Worm (Caenorhabditis elegans) whole organism, L2 larva: Measurements from ENCODE around the gene zig-3.

Source experiments
- F13H6.1 ChIP-seq: sonication (generic microtip); optimal IDR thresholded peaks from 2 replicates; lab custom pipeline; 2016; ENCODE audit warnings: missing genetic modification characterization, missing compliant biosample characterization
- R02D3.7 ChIP-seq: fragments of 150-350 bp; optimal IDR thresholded peaks from 2 replicates; lab custom pipeline; 2014; ENCODE audit warnings: missing biosample characterization, missing genetic modification characterization
- Y55F3AM.14 ChIP-seq: fragments of 200-800 bp; sonication (Bioruptor generic); optimal IDR thresholded peaks from 2 replicates; lab custom pipeline; 2018; ENCODE audit warnings: mild to moderate bottlenecking, missing genetic modification characterization, missing compliant biosample characterization
- ZK546.5 ChIP-seq: sonication (generic microtip); optimal IDR thresholded peaks from 2 replicates; lab custom pipeline; 2017; ENCODE audit warnings: missing biosample characterization, missing genetic modification characterization
- alr-1 ChIP-seq: fragments of 150-350 bp; optimal IDR thresholded peaks from 2 replicates; lab custom pipeline; 2014; ENCODE audit warnings: missing biosample characterization, missing genetic modification characterization
- ama-1 ChIP-seq: fragments of 150-350 bp; optimal IDR thresholded peaks from 2 replicates; lab custom pipeline; 2018; ENCODE audit warnings: inconsistent platforms
- blmp-1 ChIP-seq: sonication (generic microtip); optimal IDR thresholded peaks from 2 replicates; lab custom pipeline; 2017; ENCODE audit warnings: missing genetic modification characterization, mild to moderate bottlenecking, missing compliant biosample characterization, antibody characterized with exemption, moderate library complexity; ENCODE audit not compliant: insufficient read depth
- ceh-16 ChIP-seq: fragments of 150-350 bp; optimal IDR thresholded peaks from 2 replicates; lab custom pipeline; 2014; ENCODE audit warnings: missing biosample characterization, missing genetic modification characterization
- ceh-82 ChIP-seq: fragments of 150-350 bp; optimal IDR thresholded peaks from 2 replicates; lab custom pipeline; 2014; ENCODE audit warnings: missing biosample characterization, missing genetic modification characterization
- crh-2 ChIP-seq: sonication (generic microtip); optimal IDR thresholded peaks from 2 replicates; lab custom pipeline; 2017; ENCODE audit warnings: missing biosample characterization, missing genetic modification characterization
- egl-27 ChIP-seq: sonication (generic microtip); optimal IDR thresholded peaks from 3 replicates; lab custom pipeline; 2017; ENCODE audit warnings: missing biosample characterization, missing genetic modification reagents, missing genetic modification characterization
- elt-1 ChIP-seq: fragments of 150-350 bp; optimal IDR thresholded peaks from 2 replicates; lab custom pipeline; 2014; ENCODE audit warnings: missing biosample characterization, missing genetic modification characterization
- fos-1 ChIP-seq: fragments of 150-350 bp; optimal IDR thresholded peaks from 2 replicates; lab custom pipeline; 2014; ENCODE audit warnings: missing biosample characterization, missing genetic modification characterization
- gmeb-1 ChIP-seq: fragments of 150-350 bp; optimal IDR thresholded peaks from 2 replicates; lab custom pipeline; 2014; ENCODE audit warnings: missing biosample characterization, missing genetic modification characterization
- lin-13 ChIP-seq: fragments of 150-350 bp; optimal IDR thresholded peaks from 2 replicates; lab custom pipeline; 2014; ENCODE audit warnings: missing biosample characterization, missing genetic modification reagents, missing genetic modification characterization
- lin-39 ChIP-seq: fragments of 150-350 bp; optimal IDR thresholded peaks from 2 replicates; lab custom pipeline; 2014; ENCODE audit warnings: missing biosample characterization, missing genetic modification reagents, missing genetic modification characterization
- mab-5 ChIP-seq: fragments of 150-350 bp; optimal IDR thresholded peaks from 2 replicates; lab custom pipeline; 2014; ENCODE audit warnings: missing biosample characterization, missing genetic modification characterization
- nhr-10 ChIP-seq: sonication (generic microtip); optimal IDR thresholded peaks from 2 replicates; lab custom pipeline; 2017; ENCODE audit warnings: missing biosample characterization, missing genetic modification characterization
- nhr-11 ChIP-seq: fragments of 150-350 bp; optimal IDR thresholded peaks from 2 replicates; lab custom pipeline; 2014; ENCODE audit warnings: missing biosample characterization, missing genetic modification characterization
- nhr-12 ChIP-seq: fragments of 150-350 bp; optimal IDR thresholded peaks from 2 replicates; lab custom pipeline; 2014; ENCODE audit warnings: missing biosample characterization, missing genetic modification characterization
- nhr-129 ChIP-seq: fragments of 150-350 bp; optimal IDR thresholded peaks from 2 replicates; lab custom pipeline; 2014; ENCODE audit warnings: missing biosample characterization, missing genetic modification characterization
- nhr-21 ChIP-seq: fragments of 150-350 bp; optimal IDR thresholded peaks from 2 replicates; lab custom pipeline; 2014; ENCODE audit warnings: missing biosample characterization, missing genetic modification characterization
- nhr-237 ChIP-seq: fragments of 150-350 bp; optimal IDR thresholded peaks from 2 replicates; lab custom pipeline; 2014; ENCODE audit warnings: missing biosample characterization, missing genetic modification characterization
- nhr-25 ChIP-seq: fragments of 150-350 bp; sonication (generic microtip); optimal IDR thresholded peaks from 3 replicates; lab custom pipeline; 2014; ENCODE audit warnings: missing biosample characterization, missing genetic modification characterization
- nhr-6 ChIP-seq: fragments of 150-350 bp; optimal IDR thresholded peaks from 2 replicates; lab custom pipeline; 2014; ENCODE audit warnings: missing biosample characterization, missing genetic modification characterization
- nhr-77 ChIP-seq: fragments of 150-350 bp; optimal IDR thresholded peaks from 2 replicates; lab custom pipeline; 2014; ENCODE audit warnings: missing biosample characterization, missing genetic modification characterization
- sem-4 ChIP-seq: fragments of 150-350 bp; optimal IDR thresholded peaks from 2 replicates; lab custom pipeline; 2014; ENCODE audit warnings: missing biosample characterization, missing genetic modification reagents, missing genetic modification characterization
- skn-1 ChIP-seq: sonication (generic microtip); optimal IDR thresholded peaks from 2 replicates; lab custom pipeline; 2017; ENCODE audit warnings: missing biosample characterization, missing genetic modification characterization
- unc-39 ChIP-seq: fragments of 150-350 bp; optimal IDR thresholded peaks from 2 replicates; lab custom pipeline; 2014; ENCODE audit warnings: missing biosample characterization, missing genetic modification characterization
- unc-55 ChIP-seq: fragments of 150-350 bp; sonication (generic microtip); optimal IDR thresholded peaks from 3 replicates; lab custom pipeline; 2014; ENCODE audit warnings: missing biosample characterization, missing genetic modification reagents, missing genetic modification characterization
- unc-62 ChIP-seq: fragments of 150-350 bp; optimal IDR thresholded peaks from 2 replicates; lab custom pipeline; 2014; ENCODE audit warnings: missing biosample characterization, missing genetic modification reagents, missing genetic modification characterization
- zag-1 ChIP-seq: fragments of 150-350 bp; optimal IDR thresholded peaks from 2 replicates; lab custom pipeline; 2014; ENCODE audit warnings: missing biosample characterization, missing genetic modification characterization
- ztf-1 ChIP-seq: fragments of 200-800 bp; sonication (Bioruptor generic); conservative IDR thresholded peaks from 2 replicates; pipeline ENCODE4 v1.3.6; 2022; ENCODE audit warnings: missing genetic modification characterization, missing compliant biosample characterization
- ztf-4 ChIP-seq: fragments of 150-350 bp; optimal IDR thresholded peaks from 2 replicates; lab custom pipeline; 2014; ENCODE audit warnings: missing biosample characterization, missing genetic modification characterization

zig-3 gene

DNA sequence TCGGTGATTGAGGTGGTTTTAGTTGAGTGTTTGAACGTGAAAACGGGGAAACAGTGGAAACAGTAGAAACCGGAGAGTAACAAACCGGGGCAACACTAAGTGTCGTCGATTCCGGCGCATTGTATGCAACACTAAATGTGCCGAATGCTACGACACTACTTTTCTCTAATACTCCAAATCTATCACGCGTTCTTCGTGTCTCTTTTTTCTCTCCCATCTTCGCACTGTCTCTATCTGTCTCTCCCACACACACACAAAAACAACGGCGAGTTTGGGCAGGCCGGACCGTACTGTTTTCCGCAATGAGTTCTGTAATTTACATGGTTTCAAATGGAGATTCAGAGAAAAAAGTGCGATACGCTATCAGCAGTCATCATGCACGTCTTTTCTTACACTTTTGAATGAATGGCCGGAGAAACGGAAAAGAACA lies 31.5 kb downstream of the zig-3 start (continued):
- no peak for TF ChIP-seq lin-13 (GFP tag; lab: Kevin White, UChicago)

DNA sequence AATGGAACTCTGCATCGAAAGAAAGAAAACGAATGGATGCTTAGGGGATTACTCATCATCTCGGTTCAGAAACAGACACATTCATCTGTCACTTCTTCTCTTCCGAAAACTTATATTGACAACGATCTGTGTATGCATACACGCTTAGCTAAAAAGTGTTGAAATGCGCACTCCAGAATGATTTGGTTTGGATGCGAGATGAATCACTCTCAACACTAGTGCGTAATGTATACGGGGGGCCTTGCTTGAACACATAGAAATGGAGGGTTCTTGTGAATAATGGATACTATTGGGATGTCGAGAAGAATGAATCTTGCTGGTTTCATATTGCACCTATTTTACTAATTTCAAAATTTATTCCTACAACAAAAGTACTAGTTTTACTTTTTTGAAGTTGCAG lies 33.5 kb downstream of the zig-3 start:
- TF ChIP-seq unc-55 (GFP tag; lab: Kevin White, UChicago) (peak; percentile 89), lin-39 (tag; lab: Kevin White, UChicago) (no peak), fos-1 (tag; lab: Kevin White, UChicago) (peak; percentile 6), blmp-1 (no peak), ceh-82 (no peak), unc-39 (tag; lab: Kevin White, UChicago) (no peak), ceh-16 (tag; lab: Kevin White, UChicago) (no peak), R02D3.7 (tag; lab: Kevin White, UChicago) (no peak), ZK546.5 (tag; lab: Kevin White, UChicago) (no peak), mab-5 (peak; percentile 46), gmeb-1 (no peak)

DNA sequence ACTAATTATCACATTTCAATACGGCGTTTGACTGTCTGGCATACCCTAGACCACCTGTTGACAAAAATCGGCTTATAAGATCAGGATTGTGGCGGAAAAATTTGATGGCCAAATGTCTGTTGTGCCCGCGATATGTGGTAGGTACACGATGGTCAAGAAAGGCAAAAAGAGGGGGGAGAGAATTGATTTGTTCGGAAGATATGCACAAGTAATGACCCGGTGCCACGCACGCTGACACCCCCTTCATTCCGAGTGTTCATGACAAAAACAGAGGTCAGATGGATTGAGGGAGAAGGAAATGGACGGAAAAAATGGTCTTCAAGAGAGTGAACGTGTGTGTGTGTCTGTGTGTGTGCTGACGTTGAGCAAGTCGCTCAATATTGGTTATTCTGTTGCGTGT lies 34.9 kb downstream of the zig-3 start:
- TF ChIP-seq ceh-16 (tag; lab: Kevin White, UChicago): peak; percentile 44
- TF ChIP-seq nhr-11 (tag; lab: Kevin White, UChicago): no peak
- no peak for TF ChIP-seq unc-39 (tag; lab: Kevin White, UChicago)
- TF ChIP-seq R02D3.7 (tag; lab: Kevin White, UChicago): no peak
- TF ChIP-seq, all 48 proteins: peak for 1

DNA sequence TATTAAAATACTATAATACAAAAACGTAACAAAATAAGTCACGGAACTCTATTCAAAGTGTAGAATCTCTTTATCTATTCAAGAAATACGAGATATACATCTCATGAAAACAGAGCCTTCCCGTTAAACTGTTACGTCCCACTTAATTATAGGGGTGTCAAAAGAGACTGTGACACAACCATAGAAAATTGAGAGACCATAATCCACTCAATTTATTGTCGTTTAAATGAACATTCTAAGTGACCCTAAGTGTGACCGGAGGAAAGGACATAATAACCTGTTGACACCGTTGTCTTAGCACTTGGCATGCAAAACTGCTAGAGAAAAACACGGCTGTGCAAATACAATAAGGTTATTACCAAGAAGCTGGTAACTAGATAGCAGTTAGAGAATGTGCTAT lies 38.0 kb downstream of the zig-3 start:
- TF ChIP-seq F13H6.1 (tag; lab: Kevin White, UChicago) (no peak), crh-2 (tag; lab: Kevin White, UChicago) (no peak), mab-5 (no peak), egl-27 (no peak), gmeb-1 (no peak), ztf-4 (tag; lab: Kevin White, UChicago) (no peak), nhr-77 (tag; lab: Kevin White, UChicago) (no peak), skn-1 (no peak), sem-4 (no peak), nhr-12 (tag; lab: Kevin White, UChicago) (no peak), nhr-129 (tag; lab: Kevin White, UChicago) (no peak), Y55F3AM.14 (GFP tag; lab: Kevin White, UChicago) (no peak), zag-1 (tag; lab: Kevin White, UChicago) (no peak), elt-1 (tag; lab: Kevin White, UChicago) (no peak), unc-39 (tag; lab: Kevin White, UChicago) (no peak)

DNA sequence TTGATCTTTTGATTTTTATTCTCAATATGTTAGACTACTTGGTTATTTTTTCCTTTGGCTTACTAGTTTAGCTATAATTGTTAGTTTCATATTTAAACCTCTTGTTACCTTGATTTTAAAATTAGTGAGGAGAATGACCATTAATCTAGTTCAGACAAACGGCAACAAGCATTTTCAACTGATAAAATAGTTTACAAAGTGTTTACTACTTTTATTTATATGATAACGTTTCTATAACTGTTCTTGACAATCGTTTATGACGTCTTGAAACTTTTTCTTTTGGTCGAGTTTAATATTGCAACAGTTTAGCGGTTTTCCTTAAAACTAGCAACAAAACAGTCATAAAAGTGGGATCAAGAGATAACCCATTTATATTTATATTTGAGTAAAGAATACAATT lies 45.2 kb downstream of the zig-3 start:
- TF ChIP-seq nhr-10 (tag; lab: Kevin White, UChicago): no peak
- TF ChIP-seq fos-1 (tag; lab: Kevin White, UChicago): peak; percentile 13
- no peak for TF ChIP-seq lin-39 (tag; lab: Kevin White, UChicago)
- TF ChIP-seq nhr-6 (tag; lab: Kevin White, UChicago): no peak
- no peak for TF ChIP-seq ztf-1
- TF ChIP-seq ama-1: no peak
- no peak for TF ChIP-seq nhr-21 (tag; lab: Kevin White, UChicago)

DNA sequence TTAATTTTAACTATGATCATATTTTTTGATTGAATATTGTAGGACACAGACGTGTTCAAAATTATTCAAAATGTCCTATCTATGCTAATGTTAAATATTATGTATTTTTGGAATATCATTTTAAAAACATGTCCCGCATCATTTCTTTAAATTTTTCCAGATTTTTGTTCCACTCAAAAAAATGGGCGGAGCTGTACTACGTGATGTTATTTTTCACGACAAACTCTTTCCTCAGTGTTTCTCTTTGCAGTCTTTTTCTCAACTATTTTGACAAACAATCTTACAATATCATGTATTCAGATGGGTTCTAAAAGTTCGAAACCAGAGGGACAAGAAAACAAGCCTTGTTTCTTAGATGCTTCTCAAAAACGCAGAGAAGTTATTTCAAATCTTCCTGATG lies 45.9 kb downstream of the zig-3 start, which contains the start of gene F45E1.5:
Gene F45E1.5 (plus strand): TSS at position 301 of the 400 bp plus-strand sequence.
- TF ChIP-seq unc-39 (tag; lab: Kevin White, UChicago) (no peak), unc-62 (GFP tag; lab: Kevin White, UChicago) (no peak), skn-1 (no peak), nhr-21 (tag; lab: Kevin White, UChicago) (no peak), R02D3.7 (tag; lab: Kevin White, UChicago) (no peak), elt-1 (tag; lab: Kevin White, UChicago) (no peak), egl-27 (no peak), crh-2 (tag; lab: Kevin White, UChicago) (no peak), Y55F3AM.14 (GFP tag; lab: Kevin White, UChicago) (no peak), gmeb-1 (no peak), lin-39 (tag; lab: Kevin White, UChicago) (no peak), blmp-1 (no peak), nhr-237 (tag; lab: Kevin White, UChicago) (no peak), nhr-77 (tag; lab: Kevin White, UChicago) (no peak), nhr-25 (no peak), alr-1 (no peak)
